Worm (Caenorhabditis elegans): ENCODE measurements around the gene odr-8.

- TF ChIP-seq aly-2 (tag; optimal IDR thresholded peaks at IDR 0.05) (no peak), ZK337.2 (GFP tag; IDR thresholded peaks at IDR 0.05) (no peak), daf-12 (tag; optimal IDR thresholded peaks at IDR 0.05) (no peak), ceh-28 (tag; optimal IDR thresholded peaks at IDR 0.05) (no peak), fkh-10 (GFP tag; optimal IDR thresholded peaks at IDR 0.05) (no peak), nhr-10 (tag; optimal IDR thresholded peaks at IDR 0.05) (no peak), arid-1 (GFP tag; conservative IDR thresholded peaks at IDR 0.05) (no peak), lin-15B (tag; optimal IDR thresholded peaks at IDR 0.05) (no peak), nhr-28 (tag; optimal IDR thresholded peaks at IDR 0.05) (peak; percentile 49), ceh-82 (tag; optimal IDR thresholded peaks at IDR 0.05) (no peak), dpl-1 (GFP tag; optimal IDR thresholded peaks at IDR 0.05) (no peak), egl-43 (GFP tag; IDR thresholded peaks at IDR 0.05) (no peak), pha-4 (GFP tag; IDR thresholded peaks at IDR 0.05) (no peak), pha-4 (tag; optimal IDR thresholded peaks at IDR 0.05) (no peak)
Observed at ce11 chrIV:6601213-6601724, 18.8 kb upstream of the odr-8 start, which contains the start of gene sup-36.
